Worm (Caenorhabditis elegans) whole organism, late embryonic: ENCODE measurements around the gene degl-2.

Experiments used
- F13H6.1 ChIP-seq: sonication (generic microtip); optimal IDR thresholded peaks from 2 replicates; lab custom pipeline; 2016; ENCODE audit warnings: missing genetic modification characterization, missing compliant biosample characterization
- ama-1 ChIP-seq: fragments of 150-350 bp; optimal IDR thresholded peaks from 2 replicates; lab custom pipeline; 2014
- ceh-18 ChIP-seq: sonication (generic microtip); optimal IDR thresholded peaks from 2 replicates; lab custom pipeline; 2016; ENCODE audit warnings: missing genetic modification characterization, missing compliant biosample characterization
- elt-4 ChIP-seq: sonication (generic microtip); optimal IDR thresholded peaks from 2 replicates; lab custom pipeline; 2016; ENCODE audit warnings: missing genetic modification characterization, missing compliant biosample characterization
- hlh-15 ChIP-seq: sonication (generic microtip); optimal IDR thresholded peaks from 2 replicates; lab custom pipeline; 2016; ENCODE audit warnings: missing genetic modification characterization, missing compliant biosample characterization
- hlh-8 ChIP-seq: sonication (generic microtip); optimal IDR thresholded peaks from 2 replicates; lab custom pipeline; 2016; ENCODE audit warnings: missing genotype, missing genetic modification characterization, missing compliant biosample characterization
- nhr-11 ChIP-seq: fragments of 150-350 bp; optimal IDR thresholded peaks from 2 replicates; lab custom pipeline; 2014; ENCODE audit warnings: missing biosample characterization, missing genetic modification characterization
- pax-1 ChIP-seq: fragments of 150-350 bp; optimal IDR thresholded peaks from 2 replicates; lab custom pipeline; 2014; ENCODE audit warnings: missing biosample characterization, missing genetic modification characterization
- pha-4 ChIP-seq: fragments of 150-350 bp; optimal IDR thresholded peaks from 2 replicates; lab custom pipeline; 2018; ENCODE audit warnings: missing biosample characterization, missing genetic modification reagents, missing genetic modification characterization
- pqm-1 ChIP-seq: sonication (generic microtip); optimal IDR thresholded peaks from 2 replicates; lab custom pipeline; 2016; ENCODE audit warnings: missing genetic modification characterization, missing compliant biosample characterization
- pros-1 ChIP-seq: fragments of 150-350 bp; optimal IDR thresholded peaks from 2 replicates; lab custom pipeline; 2014; ENCODE audit warnings: missing biosample characterization, missing genetic modification reagents, missing genetic modification characterization
- rnt-1 ChIP-seq: sonication (generic microtip); optimal IDR thresholded peaks from 2 replicates; lab custom pipeline; 2016; ENCODE audit warnings: missing genetic modification characterization, missing compliant biosample characterization
- sox-4 ChIP-seq: sonication (generic microtip); optimal IDR thresholded peaks from 2 replicates; lab custom pipeline; 2017; ENCODE audit warnings: mild to moderate bottlenecking, missing genetic modification characterization, inconsistent platforms, missing compliant biosample characterization
- tbx-2 ChIP-seq: sonication (generic microtip); optimal IDR thresholded peaks from 2 replicates; lab custom pipeline; 2016; ENCODE audit warnings: missing genetic modification characterization, missing compliant biosample characterization

- no peak for TF ChIP-seq hlh-8 (tag; lab: Kevin White, UChicago)
- no peak for TF ChIP-seq pax-1 (tag; lab: Kevin White, UChicago)
- no peak for TF ChIP-seq sox-4
- TF ChIP-seq pha-4 (tag; lab: Kevin White, UChicago) = no peak
- no peak for TF ChIP-seq nhr-11
- TF ChIP-seq hlh-15 = no peak
- no peak for TF ChIP-seq F13H6.1 (tag; lab: Kevin White, UChicago)
- TF ChIP-seq pqm-1 (tag; lab: Kevin White, UChicago) = no peak
- no peak for TF ChIP-seq tbx-2 (tag; lab: Kevin White, UChicago)
- TF ChIP-seq ceh-18 (tag; lab: Kevin White, UChicago) = no peak
- no peak for TF ChIP-seq pros-1 (tag; lab: Kevin White, UChicago)
- TF ChIP-seq rnt-1 (tag; lab: Kevin White, UChicago) = no peak
- no peak for TF ChIP-seq elt-4
- no peak for TF ChIP-seq ama-1
Observed at ce11 chrIV:9659999-9660398, 16.7 kb downstream of the degl-2 start.
